Worm (Caenorhabditis elegans): ENCODE data around the gene K08B5.2.

DNA sequence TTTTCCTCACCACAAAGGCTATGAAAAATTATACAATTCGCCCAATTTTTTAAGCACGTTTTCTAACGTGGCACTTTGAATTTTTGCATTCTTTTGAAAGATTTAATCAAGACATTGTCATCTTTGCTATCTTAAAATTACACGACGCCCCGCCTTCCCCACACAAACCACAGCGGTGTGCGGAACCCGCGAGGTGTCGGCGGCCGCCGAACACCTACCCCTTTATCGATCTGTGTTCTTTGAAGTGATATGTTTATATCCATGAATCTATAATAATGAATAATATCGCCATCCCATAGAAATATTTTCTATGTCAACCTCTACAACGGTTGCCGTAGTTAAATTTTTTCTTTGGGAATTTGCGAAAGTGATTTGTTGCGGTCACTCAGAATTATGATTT is 12.7 kb upstream of the K08B5.2 start:
- TF ChIP-seq dmd-8 (GFP tag; IDR thresholded peaks at IDR 0.05) (no peak), lir-3 (tag; optimal IDR thresholded peaks at IDR 0.05) (no peak), skn-1 (tag; optimal IDR thresholded peaks at IDR 0.05) (no peak), ama-1 (optimal IDR thresholded peaks at IDR 0.05) (no peak), pqm-1 (tag; optimal IDR thresholded peaks at IDR 0.05) (no peak), zfp-3 (GFP tag; conservative IDR thresholded peaks at IDR 0.05) (no peak), nhr-11 (tag; optimal IDR thresholded peaks at IDR 0.05) (no peak), dmd-9 (GFP tag; IDR thresholded peaks at IDR 0.05) (no peak)

Measured in whole organism, L4 larva.